Worm (Caenorhabditis elegans) whole organism, mixed stage, embryonic: ENCODE results near the gene fipr-11.

Source experiments
- mep-1 ChIP-seq: fragments of 150-350 bp; optimal IDR thresholded peaks from 2 replicates; lab custom pipeline; 2017; ENCODE audit warnings: missing biosample characterization, missing genetic modification reagents, missing genetic modification characterization, inconsistent platforms
- unc-62 ChIP-seq: fragments of 150-350 bp; optimal IDR thresholded peaks from 2 replicates; lab custom pipeline; 2014; ENCODE audit warnings: missing biosample characterization, missing genetic modification reagents, missing genetic modification characterization
- ztf-11 ChIP-seq: fragments of 150-350 bp; optimal IDR thresholded peaks from 2 replicates; lab custom pipeline; 2014; ENCODE audit warnings: missing biosample characterization, missing genetic modification characterization

DNA sequence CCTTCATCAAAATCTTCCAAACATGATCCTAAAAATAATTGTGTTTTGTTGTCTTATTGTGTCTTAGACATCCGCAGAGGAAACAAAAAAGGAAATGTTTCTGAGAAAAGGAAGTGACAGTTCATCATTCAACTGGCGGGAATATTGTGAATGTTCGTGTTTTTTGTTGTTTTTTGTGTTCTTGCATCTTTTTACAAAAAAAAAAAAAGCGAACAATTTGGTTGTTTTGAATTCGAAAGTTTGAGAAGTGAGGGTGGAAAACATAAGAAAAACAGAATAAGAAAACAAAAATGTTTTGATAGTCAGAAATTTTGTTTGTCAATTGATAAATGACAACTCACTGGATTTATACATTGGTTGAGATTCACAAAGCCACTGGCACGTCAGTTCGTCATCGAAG is 3.6 kb upstream of the fipr-11 start:
- TF ChIP-seq unc-62 (no peak), ztf-11 (tag; lab: Kevin White, UChicago) (no peak), mep-1 (tag; lab: Kevin White, UChicago) (no peak)
